Worm (Caenorhabditis elegans) whole organism, early embryonic: Measurements from ENCODE around the gene fbxb-21.

Experiments used
- B0310.2 ChIP-seq: sonication (generic microtip); optimal IDR thresholded peaks from 2 replicates; lab custom pipeline; 2016; ENCODE audit warnings: mild to moderate bottlenecking, missing genetic modification characterization, missing compliant biosample characterization
- F13C5.2 ChIP-seq: sonication (generic microtip); optimal IDR thresholded peaks from 2 replicates; lab custom pipeline; 2017; ENCODE audit warnings: mild to moderate bottlenecking, missing genetic modification characterization, inconsistent platforms, missing compliant biosample characterization
- aly-1 ChIP-seq: sonication (generic microtip); optimal IDR thresholded peaks from 2 replicates; lab custom pipeline; 2016; ENCODE audit warnings: missing genetic modification characterization, missing compliant biosample characterization
- ama-1 ChIP-seq: fragments of 150-350 bp; optimal IDR thresholded peaks from 2 replicates; lab custom pipeline; 2014
- ceh-13 ChIP-seq: fragments of 200-800 bp; sonication (Bioruptor generic); optimal IDR thresholded peaks from 2 replicates; lab custom pipeline; 2018; ENCODE audit warnings: mild to moderate bottlenecking, missing genetic modification characterization, missing compliant biosample characterization
- ceh-36 ChIP-seq: sonication (generic microtip); optimal IDR thresholded peaks from 2 replicates; lab custom pipeline; 2016; ENCODE audit warnings: missing genetic modification characterization, inconsistent platforms, missing compliant biosample characterization
- flt-1 ChIP-seq: fragments of 200-800 bp; sonication (Bioruptor generic); IDR thresholded peaks from 2 replicates; pipeline ENCODE4 v1.3.6; 2022; ENCODE audit warnings: missing genetic modification characterization, missing compliant biosample characterization
- hmg-4 ChIP-seq: fragments of 200-800 bp; sonication (Bioruptor generic); optimal IDR thresholded peaks from 2 replicates; lab custom pipeline; 2018; ENCODE audit warnings: mild to moderate bottlenecking, missing genetic modification characterization, missing compliant biosample characterization
- pes-1 ChIP-seq: fragments of 200-800 bp; sonication (Bioruptor generic); IDR thresholded peaks from 2 replicates; pipeline ENCODE4 v1.3.6; 2022; ENCODE audit warnings: missing genetic modification reagents, missing genetic modification characterization, missing compliant biosample characterization
- scrt-1 ChIP-seq: fragments of 200-800 bp; sonication (Bioruptor generic); IDR thresholded peaks from 2 replicates; pipeline ENCODE4 v1.3.6; 2022; ENCODE audit warnings: missing genetic modification characterization, missing compliant biosample characterization
- sea-1 ChIP-seq: fragments of 200-800 bp; sonication (Bioruptor generic); conservative IDR thresholded peaks from 2 replicates; pipeline ENCODE4 v1.3.6; 2022; ENCODE audit warnings: missing genetic modification characterization, missing compliant biosample characterization
- tra-4 ChIP-seq: sonication (generic microtip); optimal IDR thresholded peaks from 2 replicates; lab custom pipeline; 2017; ENCODE audit warnings: missing genetic modification characterization, missing compliant biosample characterization

- TF ChIP-seq scrt-1 (GFP tag; lab: Robert Waterston, UW) (no peak), ama-1 (lab: Kevin White, UChicago) (no peak), B0310.2 (tag; lab: Kevin White, UChicago) (no peak), tra-4 (tag; lab: Kevin White, UChicago) (no peak), flt-1 (GFP tag; lab: Robert Waterston, UW) (no peak), F13C5.2 (tag; lab: Kevin White, UChicago) (no peak), pes-1 (no peak), ceh-13 (GFP tag; lab: Kevin White, UChicago) (no peak), ceh-36 (no peak), aly-1 (tag; lab: Kevin White, UChicago) (no peak), sea-1 (GFP tag; lab: Robert Waterston, UW) (no peak), hmg-4 (GFP tag; lab: Kevin White, UChicago) (no peak)
Observed at ce11 chrII:1621180-1621579, 27.5 kb downstream of the fbxb-21 start, which contains the start of gene fbxa-158.
